Worm (Caenorhabditis elegans): ENCODE results near the gene F35E8.13.

ce11 chrV:15932390-15932789 lies 9.3 kb downstream of the F35E8.13 start, which contains the start of gene srw-26:
- TF ChIP-seq mep-1 (tag; optimal IDR thresholded peaks at IDR 0.05) (no peak), nhr-28 (tag; optimal IDR thresholded peaks at IDR 0.05) (no peak), snpc-4 (tag; optimal IDR thresholded peaks at IDR 0.05) (no peak), dmd-8 (GFP tag; IDR thresholded peaks at IDR 0.05) (no peak), fos-1 (tag; optimal IDR thresholded peaks at IDR 0.05) (no peak), pha-4 (GFP tag; IDR thresholded peaks at IDR 0.05) (no peak), pha-4 (tag; optimal IDR thresholded peaks at IDR 0.05) (no peak), mxl-3 (GFP tag; optimal IDR thresholded peaks at IDR 0.05) (no peak)

Data from whole organism, L4 larva.